Worm (Caenorhabditis elegans) whole organism, L4 larva: ENCODE measurements around the gene pvf-1.

Experiments used
- F26F4.8 ChIP-seq: fragments of 200-800 bp; sonication (Bioruptor generic); conservative IDR thresholded peaks from 2 replicates; pipeline ENCODE4 v1.3.6; 2022; ENCODE audit warnings: missing genetic modification characterization, missing compliant biosample characterization
- F37D6.2 ChIP-seq: sonication (generic microtip); optimal IDR thresholded peaks from 2 replicates; lab custom pipeline; 2016; ENCODE audit warnings: mild to moderate bottlenecking, missing genetic modification characterization, missing compliant biosample characterization
- R02D3.7 ChIP-seq: fragments of 150-350 bp; sonication (generic microtip); optimal IDR thresholded peaks from 3 replicates; lab custom pipeline; 2014; ENCODE audit warnings: missing biosample characterization, missing genetic modification characterization
- Y48G9A.11 ChIP-seq: fragments of 200-800 bp; sonication (Bioruptor generic); IDR thresholded peaks from 2 replicates; pipeline ENCODE4 v1.3.6; 2022; ENCODE audit warnings: missing genetic modification reagents, missing genetic modification characterization, missing compliant biosample characterization
- Y5F2A.4 ChIP-seq: fragments of 200-800 bp; sonication (Bioruptor generic); optimal IDR thresholded peaks from 2 replicates; lab custom pipeline; 2018; ENCODE audit warnings: mild to moderate bottlenecking, missing genetic modification characterization, missing compliant biosample characterization
- ZK546.5 ChIP-seq, 2 experiments: sonication (generic microtip); optimal IDR thresholded peaks; 2 replicates each; lab custom pipeline; 2017; ENCODE audit warnings: missing biosample characterization in 2 of 2, missing genetic modification characterization in 2 of 2
- aha-1 ChIP-seq: fragments of 150-350 bp; peaks from one replicate; lab custom pipeline; 2014; ENCODE audit warnings: missing biosample characterization, missing genetic modification characterization
- ama-1 ChIP-seq: fragments of 150-350 bp; optimal IDR thresholded peaks from 2 replicates; lab custom pipeline; 2014; ENCODE audit warnings: inconsistent platforms, mixed read lengths
- arid-1 ChIP-seq: fragments of 200-800 bp; sonication (Bioruptor generic); conservative IDR thresholded peaks from 2 replicates; pipeline ENCODE4 v1.3.6; 2022; ENCODE audit warnings: missing genetic modification reagents, missing genetic modification characterization, missing compliant biosample characterization
- attf-4 ChIP-seq: sonication (generic microtip); optimal IDR thresholded peaks from 3 replicates; lab custom pipeline; 2017; ENCODE audit warnings: missing biosample characterization, missing genetic modification characterization
- ceh-20 ChIP-seq: fragments of 200-800 bp; sonication (Bioruptor generic); IDR thresholded peaks from 2 replicates; pipeline ENCODE4 v1.3.6; 2022; ENCODE audit warnings: missing genetic modification reagents, missing genetic modification characterization, missing compliant biosample characterization
- ceh-28 ChIP-seq: fragments of 150-350 bp; optimal IDR thresholded peaks from 2 replicates; lab custom pipeline; 2014; ENCODE audit warnings: missing biosample characterization, missing genetic modification reagents, missing genetic modification characterization
- ceh-32 ChIP-seq: sonication (generic microtip); optimal IDR thresholded peaks from 2 replicates; lab custom pipeline; 2016; ENCODE audit warnings: mild to moderate bottlenecking, missing genetic modification characterization, missing compliant biosample characterization; ENCODE audit not compliant: poor library complexity
- ceh-44 ChIP-seq: fragments of 200-800 bp; sonication (Bioruptor generic); IDR thresholded peaks from 2 replicates; pipeline ENCODE4 v1.3.6; 2022; ENCODE audit warnings: missing genetic modification reagents, missing genetic modification characterization, missing compliant biosample characterization
- ctbp-1 ChIP-seq: fragments of 200-800 bp; sonication (Bioruptor generic); IDR thresholded peaks from 2 replicates; pipeline ENCODE4 v1.3.6; 2022; ENCODE audit warnings: missing genetic modification reagents, missing genetic modification characterization, missing compliant biosample characterization
- daf-19 ChIP-seq: fragments of 200-800 bp; sonication (Bioruptor generic); conservative IDR thresholded peaks from 2 replicates; pipeline ENCODE4 v1.3.6; 2022; ENCODE audit warnings: missing genetic modification characterization, missing compliant biosample characterization
- daf-8 ChIP-seq: fragments of 200-800 bp; sonication (Bioruptor generic); IDR thresholded peaks from 2 replicates; pipeline ENCODE4 v1.3.6; 2022; ENCODE audit warnings: missing genetic modification characterization, missing compliant biosample characterization
- dpl-1 ChIP-seq: fragments of 150-350 bp; optimal IDR thresholded peaks from 2 replicates; lab custom pipeline; 2014; ENCODE audit warnings: missing biosample characterization, missing genetic modification reagents, missing genetic modification characterization
- fkh-10 ChIP-seq: fragments of 150-350 bp; optimal IDR thresholded peaks from 2 replicates; lab custom pipeline; 2014; ENCODE audit warnings: missing biosample characterization, missing genetic modification reagents, missing genetic modification characterization
- fos-1 ChIP-seq: fragments of 150-350 bp; optimal IDR thresholded peaks from 2 replicates; lab custom pipeline; 2014; ENCODE audit warnings: missing biosample characterization, missing genetic modification characterization
- gei-8 ChIP-seq: fragments of 200-800 bp; sonication (Bioruptor generic); optimal IDR thresholded peaks from 2 replicates; lab custom pipeline; 2018; ENCODE audit warnings: mild to moderate bottlenecking, missing genetic modification characterization, missing compliant biosample characterization
- hif-1 ChIP-seq, 2 experiments: sonication (generic microtip); optimal IDR thresholded peaks; 2 replicates each; lab custom pipeline; 2016 to 2017; ENCODE audit warnings: missing compliant biosample characterization in 2 of 2, missing genetic modification characterization in 2 of 2, missing genetic modification reagents in 2 of 2, missing genotype in 2 of 2, mild to moderate bottlenecking in 1 of 2
- hlh-30 ChIP-seq: sonication (generic microtip); optimal IDR thresholded peaks from 2 replicates; lab custom pipeline; 2017; ENCODE audit warnings: antibody characterized with exemption, mild to moderate bottlenecking, missing genetic modification characterization, missing compliant biosample characterization; ENCODE audit not compliant: insufficient read depth
- lim-7 ChIP-seq: fragments of 200-800 bp; sonication (Bioruptor generic); IDR thresholded peaks from 2 replicates; pipeline ENCODE4 v1.3.6; 2022; ENCODE audit warnings: missing genetic modification characterization, missing compliant biosample characterization
- lin-13 ChIP-seq: fragments of 150-350 bp; optimal IDR thresholded peaks from 2 replicates; lab custom pipeline; 2014; ENCODE audit warnings: missing biosample characterization, missing genetic modification reagents, missing genetic modification characterization
- lin-15B ChIP-seq: fragments of 150-350 bp; sonication (generic microtip); optimal IDR thresholded peaks from 3 replicates; lab custom pipeline; 2014; ENCODE audit warnings: missing biosample characterization, missing genetic modification characterization
- lin-29 ChIP-seq: fragments of 200-800 bp; sonication (Bioruptor generic); IDR thresholded peaks from 2 replicates; pipeline ENCODE4 v1.3.6; 2022; ENCODE audit warnings: missing genetic modification reagents, missing genetic modification characterization, missing compliant biosample characterization
- lin-38 ChIP-seq: fragments of 200-800 bp; sonication (Bioruptor generic); IDR thresholded peaks from 2 replicates; pipeline ENCODE4 v1.3.6; 2022; ENCODE audit warnings: missing genetic modification reagents, missing genetic modification characterization, missing compliant biosample characterization
- lir-3 ChIP-seq: sonication (generic microtip); optimal IDR thresholded peaks from 2 replicates; lab custom pipeline; 2016; ENCODE audit warnings: mild to moderate bottlenecking, missing genetic modification characterization, missing compliant biosample characterization
- madf-9 ChIP-seq: fragments of 200-800 bp; sonication (Bioruptor generic); conservative IDR thresholded peaks from 2 replicates; pipeline ENCODE4 v1.3.6; 2022; ENCODE audit warnings: missing genetic modification reagents, missing genetic modification characterization, missing compliant biosample characterization
- mdt-29 ChIP-seq: fragments of 200-800 bp; sonication (Bioruptor generic); IDR thresholded peaks from 2 replicates; pipeline ENCODE4 v1.3.6; 2022; ENCODE audit warnings: missing genetic modification reagents, missing genetic modification characterization, missing compliant biosample characterization
- nhr-102 ChIP-seq: sonication (generic microtip); optimal IDR thresholded peaks from 2 replicates; lab custom pipeline; 2016; ENCODE audit warnings: mild to moderate bottlenecking, missing genetic modification characterization, moderate library complexity, missing compliant biosample characterization
- nhr-111 ChIP-seq: fragments of 200-800 bp; sonication (Bioruptor generic); optimal IDR thresholded peaks from 2 replicates; lab custom pipeline; 2018; ENCODE audit warnings: mild to moderate bottlenecking, missing genetic modification characterization, missing compliant biosample characterization
- nhr-237 ChIP-seq: sonication (generic microtip); optimal IDR thresholded peaks from 2 replicates; lab custom pipeline; 2017; ENCODE audit warnings: missing biosample characterization, missing genetic modification characterization
- nhr-42 ChIP-seq: fragments of 200-800 bp; sonication (Bioruptor generic); IDR thresholded peaks from 2 replicates; pipeline ENCODE4 v1.3.6; 2022; ENCODE audit warnings: missing genetic modification characterization, missing compliant biosample characterization
- nhr-6 ChIP-seq: fragments of 150-350 bp; optimal IDR thresholded peaks from 2 replicates; lab custom pipeline; 2014; ENCODE audit warnings: missing biosample characterization, missing genetic modification characterization
- php-3 ChIP-seq: fragments of 200-800 bp; sonication (Bioruptor generic); IDR thresholded peaks from 2 replicates; pipeline ENCODE4 v1.3.6; 2022; ENCODE audit warnings: missing genetic modification reagents, missing genetic modification characterization, missing compliant biosample characterization
- pqm-1 ChIP-seq: sonication (generic microtip); optimal IDR thresholded peaks from 2 replicates; lab custom pipeline; 2017; ENCODE audit warnings: missing biosample characterization, missing genetic modification characterization
- rbr-2 ChIP-seq: sonication (generic microtip); optimal IDR thresholded peaks from 2 replicates; lab custom pipeline; 2016; ENCODE audit warnings: missing genotype, missing genetic modification characterization, missing compliant biosample characterization
- saeg-2 ChIP-seq: fragments of 200-800 bp; sonication (Bioruptor generic); IDR thresholded peaks from 2 replicates; pipeline ENCODE4 v1.3.6; 2022; ENCODE audit warnings: missing genetic modification reagents, missing genetic modification characterization, missing compliant biosample characterization
- sdz-12 ChIP-seq: fragments of 200-800 bp; sonication (Bioruptor generic); optimal IDR thresholded peaks from 2 replicates; lab custom pipeline; 2018; ENCODE audit warnings: mild to moderate bottlenecking, missing genetic modification characterization, missing compliant biosample characterization
- set-16 ChIP-seq: fragments of 200-800 bp; sonication (Bioruptor generic); IDR thresholded peaks from 2 replicates; pipeline ENCODE4 v1.3.6; 2022; ENCODE audit warnings: missing genetic modification reagents, missing genetic modification characterization, missing compliant biosample characterization
- snpc-1.2 ChIP-seq: fragments of 200-800 bp; sonication (Bioruptor generic); IDR thresholded peaks from 2 replicates; pipeline ENCODE4 v1.3.6; 2022; ENCODE audit warnings: missing genetic modification reagents, missing genetic modification characterization, missing compliant biosample characterization
- spr-3 ChIP-seq: fragments of 200-800 bp; sonication (Bioruptor generic); optimal IDR thresholded peaks from 2 replicates; lab custom pipeline; 2018; ENCODE audit warnings: mild to moderate bottlenecking, missing genetic modification characterization, missing compliant biosample characterization
- unc-130 ChIP-seq: sonication (generic microtip); optimal IDR thresholded peaks from 2 replicates; lab custom pipeline; 2016; ENCODE audit warnings: missing genetic modification reagents, missing genetic modification characterization, missing compliant biosample characterization
- unc-62 ChIP-seq, 3 experiments: fragments of 150-350 bp in 1 of 3; sonication (generic microtip); optimal IDR thresholded peaks in 2 of 3; peaks in 1 of 3; 1 replicate in 1 of 3; 2 replicates in 2 of 3; lab custom pipeline; 2014 to 2017; ENCODE audit warnings: missing biosample characterization in 3 of 3, missing genetic modification characterization in 3 of 3, missing genetic modification reagents in 3 of 3, missing genotype in 1 of 3
- zag-1 ChIP-seq: fragments of 150-350 bp; optimal IDR thresholded peaks from 2 replicates; lab custom pipeline; 2014; ENCODE audit warnings: missing biosample characterization, missing genetic modification characterization
- zfp-3 ChIP-seq: fragments of 200-800 bp; sonication (Bioruptor generic); conservative IDR thresholded peaks from 2 replicates; pipeline ENCODE4 v1.3.6; 2022; ENCODE audit warnings: missing genetic modification reagents, missing genetic modification characterization, missing compliant biosample characterization
- zip-11 ChIP-seq: fragments of 200-800 bp; sonication (Bioruptor generic); IDR thresholded peaks from 2 replicates; pipeline ENCODE4 v1.3.6; 2022; ENCODE audit warnings: missing genetic modification characterization, missing compliant biosample characterization

The pvf-1 gene

ce11 chrIII:1788033-1788432 is 36.1 kb downstream of the pvf-1 start, which contains the start of gene rimb-1:
rimb-1 (plus strand) TSS chrIII:1788333.
- no peak for TF ChIP-seq dpl-1 (GFP tag; lab: Kevin White, UChicago)
- no peak for TF ChIP-seq ceh-28 (tag; lab: Kevin White, UChicago)
- no peak for TF ChIP-seq set-16 (GFP tag; lab: Robert Waterston, UW)
- TF ChIP-seq hif-1 (tag; optimal IDR thresholded peaks at IDR 0.05; lab: Kevin White, UChicago): no peak
- TF ChIP-seq rbr-2 (tag; lab: Kevin White, UChicago): no peak
- TF ChIP-seq arid-1 (GFP tag; lab: Robert Waterston, UW): no peak
- peak in 1 of 2 experiments; percentile 45 for TF ChIP-seq unc-62 (GFP tag; optimal IDR thresholded peaks at IDR 0.05 in 1 of 2; lab: Kevin White, UChicago)
- no peak for TF ChIP-seq unc-62 (tag; optimal IDR thresholded peaks at IDR 0.05; lab: Kevin White, UChicago)

ce11 chrIII:1785776-1786175 is 38.3 kb downstream of the pvf-1 start:
- TF ChIP-seq nhr-237 (no peak), madf-9 (GFP tag; lab: Robert Waterston, UW) (no peak), fos-1 (tag; lab: Kevin White, UChicago) (no peak), rbr-2 (tag; lab: Kevin White, UChicago) (peak; percentile 75), gei-8 (GFP tag; lab: Kevin White, UChicago) (no peak), nhr-42 (GFP tag; lab: Robert Waterston, UW) (no peak), sdz-12 (GFP tag; lab: Kevin White, UChicago) (no peak), zag-1 (tag; lab: Kevin White, UChicago) (no peak), Y5F2A.4 (GFP tag; lab: Kevin White, UChicago) (no peak), zip-11 (GFP tag; lab: Robert Waterston, UW) (no peak), F37D6.2 (peak; percentile 32), lin-15B (no peak), set-16 (GFP tag; lab: Robert Waterston, UW) (peak; percentile 98), lin-29 (GFP tag; lab: Robert Waterston, UW) (no peak), ZK546.5 (tag; optimal IDR thresholded peaks at IDR 0.05; lab: Kevin White, UChicago) (no peak), R02D3.7 (tag; lab: Kevin White, UChicago) (no peak), daf-8 (GFP tag; lab: Robert Waterston, UW) (no peak), ctbp-1 (GFP tag; lab: Robert Waterston, UW) (peak; percentile 66; the same call in 1 of the 2 replicates), lin-13 (GFP tag; lab: Kevin White, UChicago) (peak; percentile 20), ama-1 (no peak), attf-4 (no peak), ceh-20 (GFP tag; lab: Robert Waterston, UW) (no peak; the same call in 1 of the 2 replicates), ceh-44 (GFP tag; lab: Robert Waterston, UW) (no peak), fkh-10 (peak; percentile 38), zfp-3 (no peak), mdt-29 (GFP tag; lab: Robert Waterston, UW) (no peak), nhr-102 (tag; lab: Kevin White, UChicago) (no peak), spr-3 (GFP tag; lab: Kevin White, UChicago) (no peak), hlh-30 (tag; lab: Kevin White, UChicago) (peak; percentile 64), lin-38 (GFP tag; lab: Robert Waterston, UW) (peak; percentile 28; the same call in 1 of the 2 replicates), hif-1 (tag; optimal IDR thresholded peaks at IDR 0.05; lab: Kevin White, UChicago) (peak in 1 of 2 experiments; percentile 57), aha-1 (tag; lab: Kevin White, UChicago) (peak; percentile 94), lim-7 (no peak), arid-1 (GFP tag; lab: Robert Waterston, UW) (no peak), unc-130 (GFP tag; lab: Kevin White, UChicago) (no peak), daf-19 (GFP tag; lab: Robert Waterston, UW) (no peak), pqm-1 (tag; lab: Kevin White, UChicago) (no peak), F26F4.8 (GFP tag; lab: Robert Waterston, UW) (no peak), php-3 (GFP tag; lab: Robert Waterston, UW) (no peak), nhr-111 (GFP tag; lab: Kevin White, UChicago) (no peak), snpc-1.2 (GFP tag; lab: Robert Waterston, UW) (no peak), ceh-32 (tag; lab: Kevin White, UChicago) (no peak), saeg-2 (GFP tag; lab: Robert Waterston, UW) (no peak), lir-3 (tag; lab: Kevin White, UChicago) (no peak), ceh-28 (tag; lab: Kevin White, UChicago) (no peak), Y48G9A.11 (no peak), nhr-6 (tag; lab: Kevin White, UChicago) (no peak)
